Worm (Caenorhabditis elegans) whole organism, L4 larva: Measurements from ENCODE around the gene K01D12.8.

Experiments
- ZK546.5 ChIP-seq, 2 experiments: sonication (generic microtip); optimal IDR thresholded peaks; 2 replicates each; lab custom pipeline; 2017; ENCODE audit warnings: missing biosample characterization in 2 of 2, missing genetic modification characterization in 2 of 2
- ama-1 ChIP-seq: fragments of 150-350 bp; optimal IDR thresholded peaks from 2 replicates; lab custom pipeline; 2014; ENCODE audit warnings: inconsistent platforms, mixed read lengths
- arid-1 ChIP-seq: fragments of 200-800 bp; sonication (Bioruptor generic); conservative IDR thresholded peaks from 2 replicates; pipeline ENCODE4 v1.3.6; 2022; ENCODE audit warnings: missing genetic modification reagents, missing genetic modification characterization, missing compliant biosample characterization
- egl-43 ChIP-seq: fragments of 200-800 bp; sonication (Bioruptor generic); IDR thresholded peaks from 2 replicates; pipeline ENCODE4 v1.3.6; 2022; ENCODE audit warnings: missing genetic modification reagents, missing genetic modification characterization, missing compliant biosample characterization
- fkh-10 ChIP-seq: fragments of 150-350 bp; optimal IDR thresholded peaks from 2 replicates; lab custom pipeline; 2014; ENCODE audit warnings: missing biosample characterization, missing genetic modification reagents, missing genetic modification characterization
- jun-1 ChIP-seq: fragments of 150-350 bp; optimal IDR thresholded peaks from 2 replicates; lab custom pipeline; 2014; ENCODE audit warnings: missing biosample characterization, missing genetic modification reagents, missing genetic modification characterization
- lin-13 ChIP-seq: fragments of 150-350 bp; optimal IDR thresholded peaks from 2 replicates; lab custom pipeline; 2014; ENCODE audit warnings: missing biosample characterization, missing genetic modification reagents, missing genetic modification characterization
- lin-15B ChIP-seq: fragments of 150-350 bp; sonication (generic microtip); optimal IDR thresholded peaks from 3 replicates; lab custom pipeline; 2014; ENCODE audit warnings: missing biosample characterization, missing genetic modification characterization
- lsy-2 ChIP-seq, 2 experiments: fragments of 150-350 bp in 1 of 2; sonication (generic microtip) in 1 of 2; optimal IDR thresholded peaks; 2 replicates each; lab custom pipeline; 2014 to 2017; ENCODE audit warnings: missing biosample characterization in 2 of 2, missing genetic modification characterization in 2 of 2
- nhr-10 ChIP-seq: fragments of 150-350 bp; optimal IDR thresholded peaks from 2 replicates; lab custom pipeline; 2014; ENCODE audit warnings: missing biosample characterization, missing genetic modification characterization
- nhr-76 ChIP-seq: fragments of 150-350 bp; optimal IDR thresholded peaks from 2 replicates; lab custom pipeline; 2014; ENCODE audit warnings: missing biosample characterization, missing genetic modification characterization
- nhr-77 ChIP-seq: fragments of 150-350 bp; optimal IDR thresholded peaks from 2 replicates; lab custom pipeline; 2014; ENCODE audit warnings: missing biosample characterization, missing genetic modification characterization
- pha-4 ChIP-seq, 2 experiments: fragments of 150-350 bp in 1 of 2; fragments of 200-800 bp in 1 of 2; sonication (Bioruptor generic) in 1 of 2; IDR thresholded peaks in 1 of 2; optimal IDR thresholded peaks in 1 of 2; 2 replicates each; pipeline versions ENCODE4 v1.3.6 to Lab custom; 2014 to 2022; ENCODE audit warnings: missing genetic modification characterization in 2 of 2, missing genetic modification reagents in 2 of 2, missing biosample characterization in 1 of 2, missing compliant biosample characterization in 1 of 2
- pqm-1 ChIP-seq: sonication (generic microtip); optimal IDR thresholded peaks from 2 replicates; lab custom pipeline; 2017; ENCODE audit warnings: missing biosample characterization, missing genetic modification characterization

ce11 chrV:12352881-12353280 lies 49.6 kb upstream of the K01D12.8 start:
- TF ChIP-seq pqm-1 (tag; lab: Kevin White, UChicago) (no peak), ZK546.5 (tag; optimal IDR thresholded peaks at IDR 0.05; lab: Kevin White, UChicago) (no peak), jun-1 (tag; lab: Kevin White, UChicago) (no peak), lin-15B (tag; lab: Kevin White, UChicago) (no peak), lsy-2 (tag; optimal IDR thresholded peaks at IDR 0.05; lab: Kevin White, UChicago) (no peak), egl-43 (GFP tag; lab: Robert Waterston, UW) (no peak), arid-1 (GFP tag; lab: Robert Waterston, UW) (no peak), nhr-10 (tag; lab: Kevin White, UChicago) (no peak), fkh-10 (no peak), nhr-77 (tag; lab: Kevin White, UChicago) (no peak), pha-4 (GFP tag; IDR thresholded peaks at IDR 0.05; lab: Robert Waterston, UW) (no peak), pha-4 (tag; optimal IDR thresholded peaks at IDR 0.05; lab: Kevin White, UChicago) (no peak), ama-1 (lab: Kevin White, UChicago) (peak; percentile 55), nhr-76 (tag; lab: Kevin White, UChicago) (no peak), lin-13 (GFP tag; lab: Kevin White, UChicago) (no peak)
